Worm (Caenorhabditis elegans) whole organism, young adult: ENCODE data around the gene math-15.
A peak's percentile ranks its signal among the peaks of the same experiment; 100 is the strongest.

Experiments
- C06A6.2 ChIP-seq: fragments of 200-800 bp; sonication (Bioruptor generic); conservative IDR thresholded peaks from 2 replicates; pipeline ENCODE4 v1.3.6; 2022; ENCODE audit warnings: missing genetic modification characterization, missing compliant biosample characterization
- F22D6.2 ChIP-seq: sonication (generic microtip); optimal IDR thresholded peaks from 2 replicates; lab custom pipeline; 2016; ENCODE audit warnings: mild to moderate bottlenecking, missing genetic modification characterization, missing compliant biosample characterization
- F23B12.7 ChIP-seq: sonication (generic microtip); optimal IDR thresholded peaks from 2 replicates; lab custom pipeline; 2017; ENCODE audit warnings: missing genetic modification characterization, mild to moderate bottlenecking, missing compliant biosample characterization, antibody characterized with exemption, moderate library complexity; ENCODE audit not compliant: insufficient read depth
- F37B4.10 ChIP-seq: fragments of 200-800 bp; sonication (Bioruptor generic); IDR thresholded peaks from 2 replicates; pipeline ENCODE4 v1.3.6; 2022; ENCODE audit warnings: missing genetic modification characterization, missing compliant biosample characterization
- F39B2.1 ChIP-seq: fragments of 200-800 bp; sonication (Bioruptor generic); IDR thresholded peaks from 2 replicates; pipeline ENCODE4 v1.3.6; 2022; ENCODE audit warnings: missing genetic modification reagents, missing genetic modification characterization, missing compliant biosample characterization
- F57A8.1 ChIP-seq: fragments of 200-800 bp; sonication (Bioruptor generic); optimal IDR thresholded peaks from 2 replicates; lab custom pipeline; 2018; ENCODE audit warnings: mild to moderate bottlenecking, missing genetic modification characterization, moderate library complexity, missing compliant biosample characterization
- K11D2.4 ChIP-seq: fragments of 200-800 bp; sonication (Bioruptor generic); IDR thresholded peaks from 2 replicates; pipeline ENCODE4 v1.3.6; 2022; ENCODE audit warnings: missing genetic modification reagents, missing genetic modification characterization, missing compliant biosample characterization
- K12H6.12 ChIP-seq: fragments of 200-800 bp; sonication (Bioruptor generic); optimal IDR thresholded peaks from 2 replicates; lab custom pipeline; 2018; ENCODE audit warnings: mild to moderate bottlenecking, missing genetic modification characterization, missing compliant biosample characterization
- T26A5.8 ChIP-seq: sonication (generic microtip); optimal IDR thresholded peaks from 2 replicates; lab custom pipeline; 2016; ENCODE audit warnings: missing genetic modification characterization, missing compliant biosample characterization
- Y95B8A.8 ChIP-seq: fragments of 200-800 bp; sonication (Bioruptor generic); IDR thresholded peaks from 2 replicates; pipeline ENCODE4 v1.3.6; 2022; ENCODE audit warnings: missing genetic modification reagents, missing genetic modification characterization, missing compliant biosample characterization
- ZK185.1 ChIP-seq: sonication (generic microtip); optimal IDR thresholded peaks from 2 replicates; lab custom pipeline; 2016; ENCODE audit warnings: mild to moderate bottlenecking, missing genetic modification characterization, missing compliant biosample characterization; ENCODE audit not compliant: poor library complexity, severe bottlenecking
- aptf-2 ChIP-seq: fragments of 200-800 bp; sonication (Bioruptor generic); conservative IDR thresholded peaks from 2 replicates; pipeline ENCODE4 v1.3.6; 2022; ENCODE audit warnings: missing genetic modification reagents, missing genetic modification characterization, missing compliant biosample characterization
- atf-7 ChIP-seq: sonication (generic microtip); optimal IDR thresholded peaks from 2 replicates; lab custom pipeline; 2017; ENCODE audit warnings: mild to moderate bottlenecking, missing genetic modification characterization, missing compliant biosample characterization
- bed-1 ChIP-seq: fragments of 200-800 bp; sonication (Bioruptor generic); IDR thresholded peaks from 2 replicates; pipeline ENCODE4 v1.3.6; 2022; ENCODE audit warnings: missing genetic modification reagents, missing genetic modification characterization, missing compliant biosample characterization
- bed-2 ChIP-seq: fragments of 200-800 bp; sonication (Bioruptor generic); IDR thresholded peaks from 2 replicates; pipeline ENCODE4 v1.3.6; 2022; ENCODE audit warnings: missing genetic modification reagents, missing genetic modification characterization, missing compliant biosample characterization
- ccch-3 ChIP-seq: fragments of 200-800 bp; sonication (Bioruptor generic); optimal IDR thresholded peaks from 2 replicates; lab custom pipeline; 2018; ENCODE audit warnings: mild to moderate bottlenecking, missing genetic modification characterization, missing compliant biosample characterization
- cebp-2 ChIP-seq: fragments of 200-800 bp; sonication (Bioruptor generic); IDR thresholded peaks from 2 replicates; pipeline ENCODE4 v1.3.6; 2022; ENCODE audit warnings: missing genetic modification characterization, missing compliant biosample characterization
- ceh-40 ChIP-seq: fragments of 200-800 bp; sonication (Bioruptor generic); IDR thresholded peaks from 2 replicates; pipeline ENCODE4 v1.3.6; 2022; ENCODE audit warnings: missing genetic modification characterization, missing compliant biosample characterization
- chd-7 ChIP-seq: sonication (generic microtip); optimal IDR thresholded peaks from 2 replicates; lab custom pipeline; 2016; ENCODE audit warnings: mild to moderate bottlenecking, missing genetic modification characterization, moderate library complexity, missing compliant biosample characterization
- dox-1 ChIP-seq: fragments of 200-800 bp; sonication (Bioruptor generic); IDR thresholded peaks from 2 replicates; pipeline ENCODE4 v1.3.6; 2022; ENCODE audit warnings: missing genetic modification reagents, missing genetic modification characterization, missing compliant biosample characterization
- dpff-1 ChIP-seq: sonication (generic microtip); optimal IDR thresholded peaks from 2 replicates; lab custom pipeline; 2017; ENCODE audit warnings: mild to moderate bottlenecking, missing genetic modification characterization, missing compliant biosample characterization
- dpl-1 ChIP-seq: fragments of 150-350 bp; optimal IDR thresholded peaks from 2 replicates; lab custom pipeline; 2014; ENCODE audit warnings: missing biosample characterization, missing genetic modification reagents, missing genetic modification characterization
- egrh-3 ChIP-seq: fragments of 200-800 bp; sonication (Bioruptor generic); IDR thresholded peaks from 2 replicates; pipeline ENCODE4 v1.3.6; 2022; ENCODE audit warnings: missing genetic modification reagents, missing genetic modification characterization, missing compliant biosample characterization
- fkh-3 ChIP-seq: sonication (generic microtip); optimal IDR thresholded peaks from 2 replicates; lab custom pipeline; 2016; ENCODE audit warnings: mild to moderate bottlenecking, missing genetic modification characterization, missing compliant biosample characterization
- hlh-12 ChIP-seq: sonication (generic microtip); optimal IDR thresholded peaks from 2 replicates; lab custom pipeline; 2016; ENCODE audit warnings: missing genetic modification characterization, missing compliant biosample characterization
- hlh-26 ChIP-seq: fragments of 200-800 bp; sonication (Bioruptor generic); conservative IDR thresholded peaks from 2 replicates; pipeline ENCODE4 v1.3.6; 2022; ENCODE audit warnings: missing genetic modification reagents, missing genetic modification characterization, missing compliant biosample characterization
- hmg-1.2 ChIP-seq: fragments of 200-800 bp; sonication (Bioruptor generic); IDR thresholded peaks from 2 replicates; pipeline ENCODE4 v1.3.6; 2022; ENCODE audit warnings: missing genetic modification reagents, missing genetic modification characterization, missing compliant biosample characterization
- hmg-20 ChIP-seq: fragments of 200-800 bp; sonication (Bioruptor generic); IDR thresholded peaks from 2 replicates; pipeline ENCODE4 v1.3.6; 2022; ENCODE audit warnings: missing genetic modification reagents, missing genetic modification characterization, missing compliant biosample characterization
- hsf-1 ChIP-seq: fragments of 200-800 bp; sonication (Bioruptor generic); IDR thresholded peaks from 2 replicates; pipeline ENCODE4 v1.3.6; 2022; ENCODE audit warnings: missing genetic modification reagents, missing genetic modification characterization, missing compliant biosample characterization
- lin-26 ChIP-seq: fragments of 200-800 bp; sonication (Bioruptor generic); IDR thresholded peaks from 2 replicates; pipeline ENCODE4 v1.3.6; 2022; ENCODE audit warnings: missing genetic modification reagents, missing genetic modification characterization, missing compliant biosample characterization
- madf-6 ChIP-seq: fragments of 200-800 bp; sonication (Bioruptor generic); IDR thresholded peaks from 2 replicates; pipeline ENCODE4 v1.3.6; 2022; ENCODE audit warnings: missing genetic modification reagents, missing genetic modification characterization, missing compliant biosample characterization
- nfya-1 ChIP-seq: sonication (generic microtip); optimal IDR thresholded peaks from 2 replicates; lab custom pipeline; 2017; ENCODE audit warnings: antibody characterized with exemption, missing compliant biosample characterization, missing genetic modification characterization, borderline replicate concordance; ENCODE audit not compliant: insufficient read depth
- nfya-2 ChIP-seq: fragments of 200-800 bp; sonication (Bioruptor generic); IDR thresholded peaks from 2 replicates; pipeline ENCODE4 v1.3.6; 2022; ENCODE audit warnings: missing genetic modification reagents, missing genetic modification characterization, missing compliant biosample characterization
- nhr-120 ChIP-seq: fragments of 200-800 bp; sonication (Bioruptor generic); IDR thresholded peaks from 2 replicates; pipeline ENCODE4 v1.3.6; 2022; ENCODE audit warnings: missing genetic modification characterization, missing compliant biosample characterization
- nhr-90 ChIP-seq: sonication (generic microtip); optimal IDR thresholded peaks from 2 replicates; lab custom pipeline; 2016; ENCODE audit warnings: missing genotype, mild to moderate bottlenecking, missing genetic modification characterization, missing compliant biosample characterization
- repo-1 ChIP-seq: sonication (generic microtip); optimal IDR thresholded peaks from 2 replicates; lab custom pipeline; 2017; ENCODE audit warnings: mild to moderate bottlenecking, missing genetic modification characterization, missing compliant biosample characterization
- rpc-1 ChIP-seq, 2 experiments: fragments of 150-350 bp in 1 of 2; sonication (generic microtip) in 1 of 2; optimal IDR thresholded peaks; 2 replicates each; lab custom pipeline; 2014 to 2018; ENCODE audit warnings: missing biosample characterization in 1 of 2, missing genetic modification characterization in 1 of 2, missing genetic modification reagents in 1 of 2, missing genotype in 1 of 2
- sea-2 ChIP-seq: fragments of 200-800 bp; sonication (Bioruptor generic); IDR thresholded peaks from 2 replicates; pipeline ENCODE4 v1.3.6; 2022; ENCODE audit warnings: missing genetic modification characterization, missing compliant biosample characterization
- snpc-3.4 ChIP-seq: sonication (generic microtip); optimal IDR thresholded peaks from 2 replicates; lab custom pipeline; 2017; ENCODE audit warnings: missing genetic modification characterization, mild to moderate bottlenecking, missing compliant biosample characterization, antibody characterized with exemption, moderate library complexity, missing genotype, missing genetic modification reagents
- tbp1 ChIP-seq: fragments of 200-800 bp; sonication (Bioruptor generic); optimal IDR thresholded peaks from 2 replicates; lab custom pipeline; 2018; ENCODE audit warnings: mild to moderate bottlenecking, missing genetic modification characterization, missing compliant biosample characterization
- ztf-22 ChIP-seq: fragments of 200-800 bp; sonication (Bioruptor generic); optimal IDR thresholded peaks from 2 replicates; lab custom pipeline; 2018; ENCODE audit warnings: mild to moderate bottlenecking, missing genetic modification characterization, moderate library complexity, missing compliant biosample characterization
- ztf-25 ChIP-seq: fragments of 200-800 bp; sonication (Bioruptor generic); IDR thresholded peaks from 2 replicates; pipeline ENCODE4 v1.3.6; 2022; ENCODE audit warnings: missing genetic modification reagents, missing genetic modification characterization, missing compliant biosample characterization
- ztf-26 ChIP-seq: sonication (generic microtip); optimal IDR thresholded peaks from 2 replicates; lab custom pipeline; 2017; ENCODE audit warnings: missing genetic modification characterization, missing compliant biosample characterization
- ztf-3 ChIP-seq: fragments of 200-800 bp; sonication (Bioruptor generic); optimal IDR thresholded peaks from 2 replicates; lab custom pipeline; 2018; ENCODE audit warnings: mild to moderate bottlenecking, missing genetic modification characterization, missing compliant biosample characterization

The math-15 gene

ce11 chrII:1848109-1848508 lies 18.1 kb upstream of the math-15 start, which contains the start of gene fbxb-97:
TSS of gene fbxb-97 (minus strand) at chrII:1848161.
- TF ChIP-seq hmg-1.2 (GFP tag; lab: Robert Waterston, UW) (peak; percentile 20; the same call in 1 of the 2 replicates), nhr-120 (no peak), madf-6 (peak; percentile 42; the same call in 1 of the 2 replicates), ztf-26 (tag; lab: Kevin White, UChicago) (no peak)

- TF ChIP-seq K11D2.4 (GFP tag; lab: Robert Waterston, UW) (no peak), F57A8.1 (GFP tag; lab: Kevin White, UChicago) (no peak), K12H6.12 (tag; lab: Kevin White, UChicago) (no peak), ZK185.1 (tag; lab: Kevin White, UChicago) (no peak), nhr-90 (tag; lab: Kevin White, UChicago) (no peak), hsf-1 (GFP tag; lab: Robert Waterston, UW) (no peak), madf-6 (no peak), egrh-3 (GFP tag; lab: Robert Waterston, UW) (no peak), lin-26 (GFP tag; lab: Robert Waterston, UW) (no peak), repo-1 (tag; lab: Kevin White, UChicago) (no peak), rpc-1 (optimal IDR thresholded peaks at IDR 0.05; lab: Kevin White, UChicago) (no peak), rpc-1 (tag; optimal IDR thresholded peaks at IDR 0.05; lab: Kevin White, UChicago) (no peak), cebp-2 (GFP tag; lab: Robert Waterston, UW) (no peak), bed-1 (GFP tag; lab: Robert Waterston, UW) (no peak), F39B2.1 (GFP tag; lab: Robert Waterston, UW) (no peak), nfya-2 (GFP tag; lab: Robert Waterston, UW) (no peak), bed-2 (GFP tag; lab: Robert Waterston, UW) (no peak), tbp1 (GFP tag; lab: Kevin White, UChicago) (no peak), chd-7 (tag; lab: Kevin White, UChicago) (no peak)
Measured at ce11 chrII:1850299-1850698, 15.9 kb upstream of the math-15 start, which contains the start of gene fbxb-96. TSS of gene fbxb-96 (minus strand) at chrII:1850399.

- no peak for TF ChIP-seq T26A5.8
- no peak for TF ChIP-seq C06A6.2 (GFP tag; lab: Robert Waterston, UW)
- no peak for TF ChIP-seq F22D6.2 (tag; lab: Kevin White, UChicago)
- no peak for TF ChIP-seq hlh-12
- TF ChIP-seq lin-26 (GFP tag; lab: Robert Waterston, UW), result no peak
- TF ChIP-seq ceh-40 (GFP tag; lab: Robert Waterston, UW), result no peak
- TF ChIP-seq, all 124 proteins: peak for 0
Measured at ce11 chrII:1850840-1851294, 15.3 kb upstream of the math-15 start, which contains the start of gene C52E2.3. TSS of gene C52E2.3 (plus strand) at chrII:1851244.

- TF ChIP-seq snpc-3.4 (no peak), hlh-26 (GFP tag; lab: Robert Waterston, UW) (no peak), aptf-2 (GFP tag; lab: Robert Waterston, UW) (no peak), ztf-3 (GFP tag; lab: Kevin White, UChicago) (no peak), Y95B8A.8 (GFP tag; lab: Robert Waterston, UW) (no peak), tbp1 (GFP tag; lab: Kevin White, UChicago) (peak; percentile 42), fkh-3 (tag; lab: Kevin White, UChicago) (no peak), dpff-1 (tag; lab: Kevin White, UChicago) (no peak), ztf-25 (no peak), ztf-22 (peak; percentile 82), sea-2 (GFP tag; lab: Robert Waterston, UW) (no peak), F23B12.7 (tag; lab: Kevin White, UChicago) (no peak), F37B4.10 (GFP tag; lab: Robert Waterston, UW) (no peak), nfya-1 (tag; lab: Kevin White, UChicago) (no peak), atf-7 (tag; lab: Kevin White, UChicago) (peak; percentile 56), dpl-1 (GFP tag; lab: Kevin White, UChicago) (no peak), cebp-2 (GFP tag; lab: Robert Waterston, UW) (no peak), hmg-20 (no peak), ccch-3 (GFP tag; lab: Kevin White, UChicago) (no peak), dox-1 (GFP tag; lab: Robert Waterston, UW) (peak; percentile 73)
Measured at ce11 chrII:1851716-1852115, 14.5 kb upstream of the math-15 start.
